Fruit fly (Drosophila melanogaster) whole organism, prepupa: Measurements from ENCODE around the gene CG15515.

Experiments used
- Blimp-1 ChIP-seq: fragments of 200-800 bp; sonication (Bioruptor generic); optimal IDR thresholded peaks from 3 replicates; lab custom pipeline; 2017; ENCODE audit warnings: missing biosample characterization, missing genetic modification characterization, mild to moderate bottlenecking, moderate library complexity, missing genetic modification reagents
- CG10669 ChIP-seq: fragments of 200-800 bp; sonication (Bioruptor generic); optimal IDR thresholded peaks from 3 replicates; lab custom pipeline; 2018; ENCODE audit warnings: missing biosample characterization, mild to moderate bottlenecking, missing genetic modification characterization, moderate library complexity
- CG11762 ChIP-seq: fragments of 200-800 bp; sonication (Bioruptor generic); optimal IDR thresholded peaks from 3 replicates; lab custom pipeline; 2016; ENCODE audit warnings: missing biosample characterization, missing genetic modification characterization; ENCODE audit not compliant: insufficient read depth
- CG16779 ChIP-seq: fragments of 200-800 bp; sonication (Bioruptor generic); optimal IDR thresholded peaks from 3 replicates; lab custom pipeline; 2017; ENCODE audit warnings: missing biosample characterization, mild to moderate bottlenecking, missing genetic modification characterization
- CG32006 ChIP-seq: fragments of 200-800 bp; sonication (Bioruptor generic); optimal IDR thresholded peaks from 3 replicates; lab custom pipeline; 2017; ENCODE audit warnings: missing biosample characterization, mild to moderate bottlenecking, missing genetic modification characterization
- Hr38 ChIP-seq: sonication (Bioruptor generic); optimal IDR thresholded peaks from 2 replicates; lab custom pipeline; 2016; ENCODE audit warnings: missing biosample characterization, missing genetic modification characterization
- Sox102F ChIP-seq: fragments of 200-800 bp; sonication (Bioruptor generic); optimal IDR thresholded peaks from 2 replicates; lab custom pipeline; 2016; ENCODE audit warnings: missing biosample characterization, mild to moderate bottlenecking, missing genetic modification characterization
- Sox15 ChIP-seq: fragments of 200-800 bp; sonication (Bioruptor generic); optimal IDR thresholded peaks from 3 replicates; lab custom pipeline; 2016; ENCODE audit warnings: missing biosample characterization, missing genetic modification characterization
- dsx ChIP-seq: fragments of 200-800 bp; optimal IDR thresholded peaks from 3 replicates; lab custom pipeline; 2019; ENCODE audit warnings: missing biosample characterization, mild to moderate bottlenecking, missing genetic modification characterization, moderate library complexity; ENCODE audit not compliant: poor library complexity, severe bottlenecking
- eg ChIP-seq: fragments of 200-800 bp; sonication (Bioruptor generic); IDR thresholded peaks from 3 replicates; pipeline ENCODE4 v1.3.6; 2022; ENCODE audit warnings: missing biosample characterization, missing genetic modification characterization

- TF ChIP-seq Blimp-1 (GFP tag; lab: Kevin White, UChicago) = no peak
- TF ChIP-seq CG11762 (GFP tag; lab: Kevin White, UChicago) = no peak
- TF ChIP-seq dsx (GFP tag; lab: Kevin White, UChicago) = no peak
- no peak for TF ChIP-seq CG10669
- no peak for TF ChIP-seq CG16779 (tag; lab: Kevin White, UChicago)
- TF ChIP-seq Sox15 (GFP tag; lab: Kevin White, UChicago) = no peak
- TF ChIP-seq eg (GFP tag; lab: Robert Waterston, UW) = no peak
- TF ChIP-seq Sox102F = no peak
- TF ChIP-seq CG32006 (GFP tag; lab: Kevin White, UChicago) = no peak
- no peak for TF ChIP-seq Hr38 (GFP tag; lab: Kevin White, UChicago)
These were observed 42.5 kb upstream of the CG15515 start for dm6 chr3R:29862795-29863194.
